Worm (Caenorhabditis elegans): ENCODE data around the gene Y60A3A.21.

DNA sequence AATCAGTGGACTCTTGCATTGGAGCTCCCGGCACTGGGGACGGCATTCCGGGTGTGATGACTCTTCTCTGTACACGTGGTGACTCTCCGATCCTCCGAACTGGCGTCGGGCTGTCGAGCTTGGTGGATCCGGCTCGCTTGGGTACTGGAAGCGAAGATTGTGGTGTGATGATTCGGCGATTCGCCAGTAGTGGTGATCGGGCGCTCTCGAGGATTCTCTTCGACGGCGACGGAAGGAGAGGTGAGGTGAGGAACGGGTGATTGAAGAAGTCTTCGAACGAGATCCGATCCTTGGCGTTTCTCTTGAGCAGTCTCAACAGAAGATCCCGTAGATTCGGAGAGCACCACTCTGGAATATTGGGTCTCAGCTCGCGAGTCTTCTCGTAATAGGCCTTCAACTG is 11.1 kb upstream of the Y60A3A.21 start:
- TF ChIP-seq lin-15B (tag; optimal IDR thresholded peaks at IDR 0.05) (no peak), fos-1 (tag; optimal IDR thresholded peaks at IDR 0.05) (no peak), nhr-76 (tag; optimal IDR thresholded peaks at IDR 0.05) (no peak), ces-1 (GFP tag; optimal IDR thresholded peaks at IDR 0.05) (no peak), F37D6.2 (tag; optimal IDR thresholded peaks at IDR 0.05) (no peak)

Data from whole organism, L4 larva.